Worm (Caenorhabditis elegans) whole organism, L2 larva: Measurements from ENCODE around the gene nstp-1.

Experiments used
- aly-2 ChIP-seq: fragments of 150-350 bp; optimal IDR thresholded peaks from 2 replicates; lab custom pipeline; 2014; ENCODE audit warnings: missing biosample characterization, missing genetic modification characterization
- ama-1 ChIP-seq: fragments of 150-350 bp; optimal IDR thresholded peaks from 2 replicates; lab custom pipeline; 2018; ENCODE audit warnings: inconsistent platforms
- ceh-82 ChIP-seq: fragments of 150-350 bp; optimal IDR thresholded peaks from 2 replicates; lab custom pipeline; 2014; ENCODE audit warnings: missing biosample characterization, missing genetic modification characterization
- elt-3 ChIP-seq: sonication (generic microtip); optimal IDR thresholded peaks from 2 replicates; lab custom pipeline; 2017; ENCODE audit warnings: missing biosample characterization, missing genetic modification characterization
- gmeb-1 ChIP-seq: fragments of 150-350 bp; optimal IDR thresholded peaks from 2 replicates; lab custom pipeline; 2014; ENCODE audit warnings: missing biosample characterization, missing genetic modification characterization
- lin-39 ChIP-seq: fragments of 150-350 bp; optimal IDR thresholded peaks from 2 replicates; lab custom pipeline; 2014; ENCODE audit warnings: missing biosample characterization, missing genetic modification reagents, missing genetic modification characterization
- nhr-11 ChIP-seq: fragments of 150-350 bp; optimal IDR thresholded peaks from 2 replicates; lab custom pipeline; 2014; ENCODE audit warnings: missing biosample characterization, missing genetic modification characterization
- nhr-23 ChIP-seq: fragments of 150-350 bp; optimal IDR thresholded peaks from 2 replicates; lab custom pipeline; 2014; ENCODE audit warnings: missing biosample characterization, missing genetic modification reagents, missing genetic modification characterization
- nhr-237 ChIP-seq: fragments of 150-350 bp; optimal IDR thresholded peaks from 2 replicates; lab custom pipeline; 2014; ENCODE audit warnings: missing biosample characterization, missing genetic modification characterization
- nhr-6 ChIP-seq: fragments of 150-350 bp; optimal IDR thresholded peaks from 2 replicates; lab custom pipeline; 2014; ENCODE audit warnings: missing biosample characterization, missing genetic modification characterization
- unc-39 ChIP-seq: fragments of 150-350 bp; optimal IDR thresholded peaks from 2 replicates; lab custom pipeline; 2014; ENCODE audit warnings: missing biosample characterization, missing genetic modification characterization
- unc-62 ChIP-seq: fragments of 150-350 bp; optimal IDR thresholded peaks from 2 replicates; lab custom pipeline; 2014; ENCODE audit warnings: missing biosample characterization, missing genetic modification reagents, missing genetic modification characterization
- zag-1 ChIP-seq: fragments of 150-350 bp; optimal IDR thresholded peaks from 2 replicates; lab custom pipeline; 2014; ENCODE audit warnings: missing biosample characterization, missing genetic modification characterization

DNA sequence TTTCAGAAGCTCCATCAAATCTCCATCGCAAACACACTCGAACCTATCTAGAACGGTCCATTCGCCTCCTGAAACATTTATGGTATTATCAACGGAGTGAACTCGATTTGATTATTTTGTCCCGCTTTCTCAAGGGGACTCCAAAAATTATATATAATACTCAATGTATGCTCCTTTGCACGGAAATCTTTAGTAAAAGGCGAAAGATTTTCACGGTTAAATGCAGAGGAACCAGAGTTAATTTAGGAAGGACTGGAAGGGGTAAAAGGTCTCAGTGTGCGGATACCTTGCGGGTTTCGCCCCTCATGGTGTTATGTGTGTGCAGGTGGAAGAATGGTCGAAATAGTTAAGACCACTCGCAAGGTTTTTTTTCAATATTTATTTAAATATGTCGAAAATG lies 16.5 kb downstream of the nstp-1 start:
- no peak for TF ChIP-seq ceh-82
- TF ChIP-seq zag-1 (tag; lab: Kevin White, UChicago) = no peak
- no peak for TF ChIP-seq aly-2
- no peak for TF ChIP-seq nhr-6 (tag; lab: Kevin White, UChicago)
- no peak for TF ChIP-seq unc-39 (tag; lab: Kevin White, UChicago)
- TF ChIP-seq nhr-23 (tag; lab: Kevin White, UChicago) = no peak
- no peak for TF ChIP-seq gmeb-1 (tag; lab: Kevin White, UChicago)
- no peak for TF ChIP-seq lin-39
- no peak for TF ChIP-seq nhr-237 (tag; lab: Kevin White, UChicago)
- no peak for TF ChIP-seq nhr-11 (tag; lab: Kevin White, UChicago)
- no peak for TF ChIP-seq unc-62
- no peak for TF ChIP-seq elt-3
- TF ChIP-seq ama-1 = no peak
